Fruit fly (Drosophila melanogaster) whole organism, prepupa: ENCODE results near the gene FoxP.

Experiments
- CG15336 ChIP-seq: fragments of 200-800 bp; sonication (Bioruptor generic); IDR thresholded peaks from 2 replicates; pipeline ENCODE4 v1.3.6; 2022; ENCODE audit warnings: missing biosample characterization, missing genetic modification characterization
- CG16779 ChIP-seq: fragments of 200-800 bp; sonication (Bioruptor generic); optimal IDR thresholded peaks from 3 replicates; lab custom pipeline; 2017; ENCODE audit warnings: missing biosample characterization, mild to moderate bottlenecking, missing genetic modification characterization

- TF ChIP-seq CG15336 (GFP tag; lab: Robert Waterston, UW), result no peak; the same call in 1 of the 2 replicates
- no peak for TF ChIP-seq CG16779 (tag; lab: Kevin White, UChicago)
These were observed 32.6 kb upstream of the FoxP start, which contains the start of the genes Snap24 and CG8478 for dm6 chr3R:9762955-9763931.
